Worm (Caenorhabditis elegans) whole organism, early embryonic: ENCODE data around the gene F38H4.6.

Source experiments
- B0310.2 ChIP-seq: sonication (generic microtip); optimal IDR thresholded peaks from 2 replicates; lab custom pipeline; 2016; ENCODE audit warnings: mild to moderate bottlenecking, missing genetic modification characterization, missing compliant biosample characterization
- F13C5.2 ChIP-seq: sonication (generic microtip); optimal IDR thresholded peaks from 2 replicates; lab custom pipeline; 2017; ENCODE audit warnings: mild to moderate bottlenecking, missing genetic modification characterization, inconsistent platforms, missing compliant biosample characterization
- ama-1 ChIP-seq: fragments of 150-350 bp; optimal IDR thresholded peaks from 2 replicates; lab custom pipeline; 2014
- ceh-13 ChIP-seq: fragments of 200-800 bp; sonication (Bioruptor generic); optimal IDR thresholded peaks from 2 replicates; lab custom pipeline; 2018; ENCODE audit warnings: mild to moderate bottlenecking, missing genetic modification characterization, missing compliant biosample characterization
- ceh-36 ChIP-seq: sonication (generic microtip); optimal IDR thresholded peaks from 2 replicates; lab custom pipeline; 2016; ENCODE audit warnings: missing genetic modification characterization, inconsistent platforms, missing compliant biosample characterization
- flt-1 ChIP-seq: fragments of 200-800 bp; sonication (Bioruptor generic); IDR thresholded peaks from 2 replicates; pipeline ENCODE4 v1.3.6; 2022; ENCODE audit warnings: missing genetic modification characterization, missing compliant biosample characterization
- hmbx-1 ChIP-seq: sonication (generic microtip); optimal IDR thresholded peaks from 2 replicates; lab custom pipeline; 2016; ENCODE audit warnings: mild to moderate bottlenecking, missing genetic modification characterization, missing compliant biosample characterization
- hmg-4 ChIP-seq: fragments of 200-800 bp; sonication (Bioruptor generic); optimal IDR thresholded peaks from 2 replicates; lab custom pipeline; 2018; ENCODE audit warnings: mild to moderate bottlenecking, missing genetic modification characterization, missing compliant biosample characterization
- hnd-1 ChIP-seq: sonication (generic microtip); optimal IDR thresholded peaks from 2 replicates; lab custom pipeline; 2016; ENCODE audit warnings: missing genetic modification characterization, missing compliant biosample characterization
- scrt-1 ChIP-seq: fragments of 200-800 bp; sonication (Bioruptor generic); IDR thresholded peaks from 2 replicates; pipeline ENCODE4 v1.3.6; 2022; ENCODE audit warnings: missing genetic modification characterization, missing compliant biosample characterization
- sea-1 ChIP-seq: fragments of 200-800 bp; sonication (Bioruptor generic); conservative IDR thresholded peaks from 2 replicates; pipeline ENCODE4 v1.3.6; 2022; ENCODE audit warnings: missing genetic modification characterization, missing compliant biosample characterization
- tbx-11 ChIP-seq: fragments of 200-800 bp; sonication (Bioruptor generic); IDR thresholded peaks from 2 replicates; pipeline ENCODE4 v1.3.6; 2022; ENCODE audit warnings: missing genetic modification characterization, missing compliant biosample characterization

- TF ChIP-seq ama-1 (no peak), scrt-1 (no peak), tbx-11 (GFP tag; lab: Robert Waterston, UW) (no peak), hmbx-1 (no peak), sea-1 (GFP tag; lab: Robert Waterston, UW) (no peak), F13C5.2 (tag; lab: Kevin White, UChicago) (no peak), ceh-36 (tag; lab: Kevin White, UChicago) (no peak), hnd-1 (tag; lab: Kevin White, UChicago) (no peak), flt-1 (no peak), hmg-4 (GFP tag; lab: Kevin White, UChicago) (no peak), ceh-13 (GFP tag; lab: Kevin White, UChicago) (no peak), B0310.2 (tag; lab: Kevin White, UChicago) (no peak)
Measured at ce11 chrIV:11803044-11803443, 44.6 kb downstream of the F38H4.6 start, which contains the start of gene H01G02.4.
